Fruit fly (Drosophila melanogaster) whole organism, embryonic: ENCODE results near the gene Tim8.

Experiments used
- Atf-2 ChIP-seq: fragments of 200-800 bp; sonication (Bioruptor generic); optimal IDR thresholded peaks from 2 replicates; lab custom pipeline; 2016; ENCODE audit warnings: missing biosample characterization, missing genetic modification characterization
- Bdp1 ChIP-seq: fragments of 200-800 bp; sonication (Bioruptor generic); optimal IDR thresholded peaks from 3 replicates; lab custom pipeline; 2016; ENCODE audit warnings: missing biosample characterization, missing genetic modification characterization
- Bteb2 ChIP-seq: fragments of 200-800 bp; sonication (Bioruptor generic); optimal IDR thresholded peaks from 2 replicates; lab custom pipeline; 2016; ENCODE audit warnings: missing biosample characterization, missing genetic modification characterization
- CG10147 ChIP-seq: fragments of 200-800 bp; sonication (Bioruptor generic); optimal IDR thresholded peaks from 2 replicates; lab custom pipeline; 2019; ENCODE audit warnings: missing biosample characterization, mild to moderate bottlenecking, missing genetic modification characterization, moderate library complexity
- CG1024 ChIP-seq: fragments of 200-800 bp; sonication (Bioruptor generic); IDR thresholded peaks from 2 replicates; pipeline ENCODE4 v1.3.6; 2022; ENCODE audit warnings: missing biosample characterization, missing genetic modification characterization
- CG12299 ChIP-seq: fragments of 200-800 bp; sonication (Bioruptor generic); optimal IDR thresholded peaks from 2 replicates; lab custom pipeline; 2018; ENCODE audit warnings: missing biosample characterization, mild to moderate bottlenecking, missing genetic modification characterization
- CG13424 ChIP-seq: fragments of 200-800 bp; sonication (Bioruptor generic); optimal IDR thresholded peaks from 2 replicates; lab custom pipeline; 2019; ENCODE audit warnings: missing biosample characterization, mild to moderate bottlenecking, missing genetic modification characterization, moderate library complexity
- CG15269 ChIP-seq: fragments of 200-800 bp; sonication (Bioruptor generic); optimal IDR thresholded peaks from 2 replicates; lab custom pipeline; 2018; ENCODE audit warnings: missing biosample characterization, mild to moderate bottlenecking, missing genetic modification characterization, moderate library complexity
- CG1529 ChIP-seq: fragments of 200-800 bp; sonication (Bioruptor generic); optimal IDR thresholded peaks from 3 replicates; lab custom pipeline; 2018; ENCODE audit warnings: missing biosample characterization, missing genetic modification characterization
- CG1603 ChIP-seq: fragments of 200-800 bp; sonication (Bioruptor generic); optimal IDR thresholded peaks from 2 replicates; lab custom pipeline; 2019; ENCODE audit warnings: missing biosample characterization, mild to moderate bottlenecking, missing genetic modification characterization, moderate library complexity
- CG1832 ChIP-seq: fragments of 200-800 bp; sonication (Bioruptor generic); optimal IDR thresholded peaks from 2 replicates; lab custom pipeline; 2017; ENCODE audit warnings: missing biosample characterization, mild to moderate bottlenecking, missing genetic modification characterization, inconsistent platforms
- CG2889 ChIP-seq: fragments of 200-800 bp; sonication (Bioruptor generic); IDR thresholded peaks from 3 replicates; pipeline ENCODE4 v1.3.6; 2022; ENCODE audit warnings: missing biosample characterization, missing genetic modification characterization
- CG30403 ChIP-seq: fragments of 200-800 bp; sonication (Bioruptor generic); optimal IDR thresholded peaks from 3 replicates; lab custom pipeline; 2016; ENCODE audit warnings: missing biosample characterization, missing genetic modification characterization
- CG3163 ChIP-seq: fragments of 200-800 bp; sonication (Bioruptor generic); optimal IDR thresholded peaks from 3 replicates; lab custom pipeline; 2016; ENCODE audit warnings: missing biosample characterization, missing genetic modification characterization
- CG4328 ChIP-seq: fragments of 200-800 bp; sonication (Bioruptor generic); optimal IDR thresholded peaks from 3 replicates; lab custom pipeline; 2017; ENCODE audit warnings: missing biosample characterization, missing genetic modification reagents, missing genetic modification characterization
- CG43689 ChIP-seq: fragments of 200-800 bp; sonication (Bioruptor generic); IDR thresholded peaks from 2 replicates; pipeline ENCODE4 v1.3.6; 2022; ENCODE audit warnings: missing biosample characterization, missing genetic modification characterization
- CG7928 ChIP-seq: fragments of 200-800 bp; sonication (Bioruptor generic); optimal IDR thresholded peaks from 2 replicates; lab custom pipeline; 2017; ENCODE audit warnings: missing biosample characterization, mild to moderate bottlenecking, missing genetic modification characterization
- CG8281 ChIP-seq: fragments of 200-800 bp; sonication (Bioruptor generic); optimal IDR thresholded peaks from 2 replicates; lab custom pipeline; 2018; ENCODE audit warnings: missing biosample characterization, mild to moderate bottlenecking, missing genetic modification characterization, moderate library complexity
- CG8359 ChIP-seq: fragments of 200-800 bp; sonication (Bioruptor generic); optimal IDR thresholded peaks from 2 replicates; lab custom pipeline; 2017; ENCODE audit warnings: missing biosample characterization, mild to moderate bottlenecking, missing genetic modification characterization, borderline replicate concordance
- Deaf1 ChIP-seq: fragments of 200-800 bp; optimal IDR thresholded peaks from 3 replicates; lab custom pipeline; 2019; ENCODE audit warnings: missing biosample characterization, mild to moderate bottlenecking, missing genetic modification characterization, moderate library complexity
- Dip2 ChIP-seq: fragments of 200-800 bp; sonication (Bioruptor generic); IDR thresholded peaks from 2 replicates; pipeline ENCODE4 v1.3.6; 2022; ENCODE audit warnings: missing biosample characterization, missing genetic modification characterization
- Fer3 ChIP-seq: fragments of 200-800 bp; sonication (Bioruptor generic); optimal IDR thresholded peaks from 2 replicates; lab custom pipeline; 2018; ENCODE audit warnings: missing biosample characterization, mild to moderate bottlenecking, missing genetic modification characterization, moderate library complexity
- HHEX ChIP-seq: fragments of 200-800 bp; sonication (Bioruptor generic); optimal IDR thresholded peaks from 3 replicates; lab custom pipeline; 2017; ENCODE audit warnings: missing biosample characterization, mild to moderate bottlenecking, missing genetic modification characterization, missing genetic modification reagents
- Hand ChIP-seq: fragments of 200-800 bp; sonication (Bioruptor generic); optimal IDR thresholded peaks from 2 replicates; lab custom pipeline; 2017; ENCODE audit warnings: mild to moderate bottlenecking, missing biosample characterization, missing genetic modification reagents, missing genetic modification characterization
- HmgZ ChIP-seq: fragments of 200-800 bp; sonication (Bioruptor generic); optimal IDR thresholded peaks from 2 replicates; lab custom pipeline; 2018; ENCODE audit warnings: missing biosample characterization, mild to moderate bottlenecking, missing genetic modification characterization
- Hmx ChIP-seq: fragments of 200-800 bp; sonication (Bioruptor generic); optimal IDR thresholded peaks from 2 replicates; lab custom pipeline; 2016; ENCODE audit warnings: missing biosample characterization, missing genetic modification characterization
- Hsf ChIP-seq: fragments of 200-800 bp; sonication (Bioruptor generic); optimal IDR thresholded peaks from 3 replicates; lab custom pipeline; 2016; ENCODE audit warnings: missing biosample characterization, missing genetic modification characterization
- MESR4 ChIP-seq: fragments of 200-800 bp; sonication (Bioruptor generic); optimal IDR thresholded peaks from 2 replicates; lab custom pipeline; 2018; ENCODE audit warnings: missing biosample characterization, mild to moderate bottlenecking, missing genetic modification characterization, moderate library complexity
- NFAT ChIP-seq: fragments of 200-800 bp; sonication (Bioruptor generic); IDR thresholded peaks from 2 replicates; pipeline ENCODE4 v1.3.6; 2022; ENCODE audit warnings: missing biosample characterization, missing genetic modification characterization
- Pdp1 ChIP-seq, 2 experiments: fragments of 200-800 bp; sonication (Bioruptor generic); optimal IDR thresholded peaks; 3 replicates each; lab custom pipeline; 2016; ENCODE audit warnings: missing biosample characterization in 2 of 2, missing genetic modification characterization in 2 of 2, mild to moderate bottlenecking in 1 of 2, moderate library complexity in 1 of 2
- Stat92E ChIP-seq, 3 experiments: fragments of >200 bp in 2 of 3; fragments of 200-800 bp in 1 of 3; sonication (Bioruptor generic) in 1 of 3; optimal IDR thresholded peaks; 2 replicates each; lab custom pipeline; 2017 to 2019; ENCODE audit warnings: missing biosample characterization in 3 of 3, missing genetic modification characterization in 3 of 3, mild to moderate bottlenecking in 1 of 3, moderate library complexity in 1 of 3
- chn ChIP-seq: fragments of 200-800 bp; sonication (Bioruptor generic); optimal IDR thresholded peaks from 2 replicates; lab custom pipeline; 2016; ENCODE audit warnings: missing biosample characterization, missing genetic modification characterization
- da ChIP-seq: fragments of 200-800 bp; sonication (Bioruptor generic); optimal IDR thresholded peaks from 2 replicates; lab custom pipeline; 2016; ENCODE audit warnings: missing biosample characterization, missing genetic modification characterization
- emc ChIP-seq: fragments of 200-800 bp; sonication (Bioruptor generic); optimal IDR thresholded peaks from 2 replicates; lab custom pipeline; 2016; ENCODE audit warnings: missing biosample characterization, missing genetic modification characterization
- esg ChIP-seq: fragments of 200-800 bp; sonication (Bioruptor generic); conservative IDR thresholded peaks from 2 replicates; pipeline ENCODE4 v1.3.6; 2022; ENCODE audit warnings: missing biosample characterization, missing genetic modification characterization
- gem ChIP-seq: fragments of 200-800 bp; sonication (Bioruptor generic); optimal IDR thresholded peaks from 2 replicates; lab custom pipeline; 2019; ENCODE audit warnings: missing biosample characterization, mild to moderate bottlenecking, missing genetic modification characterization, moderate library complexity
- gfzf ChIP-seq: fragments of 200-800 bp; sonication (Bioruptor generic); optimal IDR thresholded peaks from 2 replicates; lab custom pipeline; 2016; ENCODE audit warnings: missing biosample characterization, mild to moderate bottlenecking, missing genetic modification characterization, moderate library complexity
- gsb ChIP-seq: fragments of 200-800 bp; sonication (Bioruptor generic); IDR thresholded peaks from 2 replicates; pipeline ENCODE4 v1.3.6; 2022; ENCODE audit warnings: missing biosample characterization, missing genetic modification characterization
- lab ChIP-seq: fragments of 200-800 bp; sonication (Bioruptor generic); optimal IDR thresholded peaks from 3 replicates; lab custom pipeline; 2017; ENCODE audit warnings: missing biosample characterization, missing genetic modification characterization, mild to moderate bottlenecking, moderate library complexity, missing genetic modification reagents
- maf-S ChIP-seq: fragments of 200-800 bp; sonication (Bioruptor generic); optimal IDR thresholded peaks from 2 replicates; lab custom pipeline; 2016; ENCODE audit warnings: missing biosample characterization, missing genetic modification characterization
- org-1 ChIP-seq: fragments of 200-800 bp; sonication (Bioruptor generic); optimal IDR thresholded peaks from 2 replicates; lab custom pipeline; 2017; ENCODE audit warnings: missing biosample characterization, missing genetic modification characterization
- pan ChIP-seq, 4 experiments: fragments of >200 bp in 3 of 4; fragments of 200-800 bp in 1 of 4; sonication (Bioruptor generic) in 1 of 4; optimal IDR thresholded peaks in 3 of 4; IDR thresholded peaks in 1 of 4; 2 replicates each; pipeline versions ENCODE4 v1.3.6 to Lab custom; 2017 to 2022; ENCODE audit warnings: missing biosample characterization in 2 of 4, missing genetic modification characterization in 2 of 4, mixed read lengths in 1 of 4
- salm ChIP-seq: fragments of 200-800 bp; sonication (Bioruptor generic); optimal IDR thresholded peaks from 2 replicates; lab custom pipeline; 2018; ENCODE audit warnings: missing biosample characterization, mild to moderate bottlenecking, missing genetic modification characterization
- sc ChIP-seq, 3 experiments: fragments of >200 bp in 2 of 3; fragments of 200-800 bp in 1 of 3; sonication (Bioruptor generic) in 1 of 3; optimal IDR thresholded peaks; 2 replicates in 2 of 3; 3 replicates in 1 of 3; lab custom pipeline; 2017; ENCODE audit warnings: mild to moderate bottlenecking in 1 of 3, missing biosample characterization in 1 of 3, missing genetic modification characterization in 1 of 3, missing genetic modification reagents in 1 of 3
- sens ChIP-seq: fragments of 200-800 bp; sonication (Bioruptor generic); peaks from one replicate; lab custom pipeline; 2016; ENCODE audit warnings: missing biosample characterization, missing genetic modification characterization
- sens-2 ChIP-seq: fragments of 200-800 bp; sonication (Bioruptor generic); IDR thresholded peaks from 2 replicates; pipeline ENCODE4 v1.3.6; 2022; ENCODE audit warnings: missing biosample characterization, missing genetic modification characterization
- sisA ChIP-seq: fragments of 200-800 bp; sonication (Bioruptor generic); IDR thresholded peaks from 2 replicates; pipeline ENCODE4 v1.3.6; 2022; ENCODE audit warnings: missing biosample characterization, missing genetic modification characterization
- slou ChIP-seq: fragments of 200-800 bp; sonication (Bioruptor generic); optimal IDR thresholded peaks from 3 replicates; lab custom pipeline; 2016; ENCODE audit warnings: missing biosample characterization, missing genetic modification characterization
- tap ChIP-seq: fragments of 200-800 bp; optimal IDR thresholded peaks from 3 replicates; lab custom pipeline; 2019; ENCODE audit warnings: missing biosample characterization, mild to moderate bottlenecking, missing genetic modification characterization, moderate library complexity
- tgo ChIP-seq: fragments of 200-800 bp; sonication (Bioruptor generic); IDR thresholded peaks from 3 replicates; pipeline ENCODE4 v1.3.6; 2022; ENCODE audit warnings: missing biosample characterization, missing genetic modification characterization

The Tim8 gene

DNA sequence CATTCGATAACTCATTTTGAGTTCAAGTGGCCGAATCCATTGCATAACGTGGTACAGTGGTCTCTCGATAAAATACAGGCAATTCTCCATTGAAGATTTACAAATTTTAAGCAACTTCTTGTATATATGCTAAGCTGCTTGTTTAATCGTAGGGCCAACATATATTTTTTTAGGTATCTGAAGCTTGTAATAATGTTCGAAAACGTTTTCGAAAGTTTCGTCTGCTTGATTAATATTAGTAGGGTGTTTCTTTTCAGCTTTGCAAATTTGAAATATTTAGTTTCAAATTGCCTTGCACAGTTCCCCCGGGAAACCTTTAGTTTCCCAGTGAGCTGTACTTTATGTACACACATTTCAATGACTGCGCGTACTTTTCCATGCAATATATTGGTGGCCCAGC, 11.5 kb downstream of the Tim8 start (continued):
- no peak for TF ChIP-seq sens-2 (GFP tag; lab: Robert Waterston, UW)
- no peak for TF ChIP-seq Hand (GFP tag; lab: Kevin White, UChicago)
- no peak; the same call in 1 of the 2 replicates for TF ChIP-seq esg (GFP tag; lab: Robert Waterston, UW)
- no peak for TF ChIP-seq CG12299 (tag; lab: Kevin White, UChicago)
- TF ChIP-seq Bdp1 (GFP tag; lab: Kevin White, UChicago): no peak
- no peak for TF ChIP-seq HmgZ (tag; lab: Kevin White, UChicago)
- no peak for TF ChIP-seq Deaf1
- no peak for TF ChIP-seq pan (optimal IDR thresholded peaks at IDR 0.05; lab: Kevin White, UChicago)
- TF ChIP-seq pan (GFP tag; optimal IDR thresholded peaks at IDR 0.05 in 1 of 2, IDR thresholded peaks at IDR 0.05 in 1 of 2): no peak
- TF ChIP-seq sisA: no peak
- no peak for TF ChIP-seq Stat92E (GFP tag; optimal IDR thresholded peaks at IDR 0.05; lab: Kevin White, UChicago)
- no peak for TF ChIP-seq org-1 (GFP tag; lab: Kevin White, UChicago)
- no peak for TF ChIP-seq NFAT (GFP tag; lab: Robert Waterston, UW)
- TF ChIP-seq Hsf (GFP tag; lab: Kevin White, UChicago): no peak
- no peak for TF ChIP-seq MESR4 (GFP tag; lab: Kevin White, UChicago)
- TF ChIP-seq CG1603 (tag; lab: Kevin White, UChicago): no peak
- no peak for TF ChIP-seq HHEX (GFP tag; lab: Kevin White, UChicago)
- TF ChIP-seq Fer3: no peak
- no peak for TF ChIP-seq CG43689
- TF ChIP-seq maf-S (GFP tag; lab: Kevin White, UChicago): no peak
- no peak for TF ChIP-seq Atf-2 (GFP tag; lab: Kevin White, UChicago)
- peak; percentile 5 for TF ChIP-seq lab (GFP tag; lab: Kevin White, UChicago)
- peak in 1 of 2 experiments; percentile 11 for TF ChIP-seq Pdp1 (GFP tag; optimal IDR thresholded peaks at IDR 0.05; lab: Kevin White, UChicago)
- TF ChIP-seq slou: no peak
- no peak for TF ChIP-seq CG8281 (tag; lab: Kevin White, UChicago)
- TF ChIP-seq CG13424 (tag; lab: Kevin White, UChicago): peak; percentile 33
- no peak for TF ChIP-seq CG1024
- no peak for TF ChIP-seq CG3163 (GFP tag; lab: Kevin White, UChicago)
- TF ChIP-seq Hmx: no peak
- no peak for TF ChIP-seq chn (GFP tag; lab: Kevin White, UChicago)
- no peak for TF ChIP-seq CG4328 (GFP tag; lab: Kevin White, UChicago)
- TF ChIP-seq gfzf: no peak
- TF ChIP-seq CG1529 (GFP tag; lab: Kevin White, UChicago): no peak
- TF ChIP-seq tgo: no peak
- no peak for TF ChIP-seq gsb (GFP tag; lab: Robert Waterston, UW)
- no peak for TF ChIP-seq da (GFP tag; lab: Kevin White, UChicago)
- no peak for TF ChIP-seq Dip2 (GFP tag; lab: Robert Waterston, UW)
- no peak for TF ChIP-seq CG15269 (tag; lab: Kevin White, UChicago)
- no peak for TF ChIP-seq salm (tag; lab: Kevin White, UChicago)
- TF ChIP-seq emc (GFP tag; lab: Kevin White, UChicago): no peak
- no peak for TF ChIP-seq CG2889
- no peak for TF ChIP-seq CG30403 (GFP tag; lab: Kevin White, UChicago)
- TF ChIP-seq sc (optimal IDR thresholded peaks at IDR 0.05; lab: Kevin White, UChicago): no peak
- no peak for TF ChIP-seq sc (GFP tag; optimal IDR thresholded peaks at IDR 0.05; lab: Kevin White, UChicago)
- peak; percentile 75 for TF ChIP-seq sens (GFP tag; lab: Kevin White, UChicago)
- peak; percentile 5 for TF ChIP-seq CG10147 (GFP tag; lab: Kevin White, UChicago)
- no peak for TF ChIP-seq CG7928 (GFP tag; lab: Kevin White, UChicago)
- TF ChIP-seq CG1832: no peak
- TF ChIP-seq gem (tag; lab: Kevin White, UChicago): peak; percentile 51
- no peak for TF ChIP-seq CG8359 (GFP tag; lab: Kevin White, UChicago)
- no peak for TF ChIP-seq Bteb2 (GFP tag; lab: Kevin White, UChicago)
- TF ChIP-seq tap: no peak
